Worm (Caenorhabditis elegans): Measurements from ENCODE around the gene Y39G8B.2.

DNA sequence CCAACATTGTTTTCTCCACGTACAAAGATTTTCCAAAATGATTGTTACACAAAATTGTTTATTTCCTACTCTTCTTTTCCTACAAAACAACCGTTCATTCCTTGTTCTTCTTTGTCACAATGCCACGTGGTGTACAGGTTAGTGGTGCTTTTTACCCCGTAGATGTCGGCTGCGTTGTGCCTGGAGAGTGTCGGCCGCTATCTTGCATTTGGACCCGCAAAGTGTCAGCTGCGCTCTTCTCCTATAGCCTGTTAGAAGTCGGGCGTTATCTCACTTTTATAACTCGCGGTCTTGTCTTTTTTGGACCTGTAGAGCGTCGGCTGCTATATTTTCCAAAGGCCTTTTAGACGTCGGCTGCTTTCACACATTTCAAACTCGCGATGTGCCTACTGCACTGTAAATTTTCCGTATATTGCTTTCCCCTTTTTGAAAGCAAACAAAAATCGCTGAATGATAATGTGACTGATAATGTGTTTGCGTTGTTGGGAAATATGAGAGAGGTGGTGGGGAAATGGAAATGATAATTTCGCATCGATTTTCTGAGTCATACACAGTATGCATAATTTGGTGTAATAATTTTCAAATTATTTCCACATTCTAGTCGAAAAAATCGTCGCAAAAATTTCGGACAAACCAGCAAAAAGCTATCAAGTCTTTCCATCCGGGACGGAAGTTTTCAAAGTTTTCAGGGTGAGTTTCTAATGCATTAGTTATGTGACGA is 34.8 kb upstream of the Y39G8B.2 start, which contains the start of gene F01D5.8:
- TF ChIP-seq hlh-30 (tag; optimal IDR thresholded peaks at IDR 0.05; ENCODE audit: insufficient read depth) (no peak), tbx-2 (tag; optimal IDR thresholded peaks at IDR 0.05) (no peak), zip-5 (tag; optimal IDR thresholded peaks at IDR 0.05) (no peak), nfya-1 (tag; optimal IDR thresholded peaks at IDR 0.05) (no peak), pag-3 (tag; optimal IDR thresholded peaks at IDR 0.05; ENCODE audit: borderline replicate concordance) (no peak), ceh-24 (tag; optimal IDR thresholded peaks at IDR 0.05) (no peak)
